Worm (Caenorhabditis elegans) whole organism, L1 larva: Measurements from ENCODE around the gene C27D6.15.

Source experiments
- C04F5.9 ChIP-seq: sonication (generic microtip); optimal IDR thresholded peaks from 2 replicates; lab custom pipeline; 2016; ENCODE audit warnings: missing genetic modification characterization, missing compliant biosample characterization
- C34B4.2 ChIP-seq: sonication (generic microtip); optimal IDR thresholded peaks from 2 replicates; lab custom pipeline; 2017; ENCODE audit warnings: mild to moderate bottlenecking, missing genetic modification characterization, missing compliant biosample characterization
- F16B12.6 ChIP-seq: fragments of 150-350 bp; optimal IDR thresholded peaks from 2 replicates; lab custom pipeline; 2014; ENCODE audit warnings: missing biosample characterization, missing genetic modification characterization
- alr-1 ChIP-seq: fragments of 200-800 bp; sonication (Bioruptor generic); optimal IDR thresholded peaks from 2 replicates; lab custom pipeline; 2018; ENCODE audit warnings: borderline replicate concordance, mild to moderate bottlenecking, missing genetic modification characterization, missing compliant biosample characterization
- ama-1 ChIP-seq: fragments of 150-350 bp; optimal IDR thresholded peaks from 2 replicates; lab custom pipeline; 2014
- ceh-8 ChIP-seq: fragments of 200-800 bp; sonication (Bioruptor generic); optimal IDR thresholded peaks from 2 replicates; lab custom pipeline; 2018; ENCODE audit warnings: mild to moderate bottlenecking, missing genetic modification characterization, moderate library complexity, missing compliant biosample characterization
- ceh-90 ChIP-seq: sonication (generic microtip); optimal IDR thresholded peaks from 2 replicates; lab custom pipeline; 2016; ENCODE audit warnings: missing genetic modification characterization, missing compliant biosample characterization
- ces-1 ChIP-seq: fragments of 150-350 bp; optimal IDR thresholded peaks from 2 replicates; lab custom pipeline; 2014; ENCODE audit warnings: missing biosample characterization, missing genetic modification reagents, missing genetic modification characterization
- dpl-1 ChIP-seq, 3 experiments: fragments of 150-350 bp in 2 of 3; sonication (generic microtip) in 1 of 3; optimal IDR thresholded peaks; 2 replicates each; lab custom pipeline; 2014 to 2017; ENCODE audit warnings: missing biosample characterization in 3 of 3, missing genetic modification characterization in 3 of 3, missing genetic modification reagents in 3 of 3
- efl-1 ChIP-seq, 4 experiments: fragments of 150-350 bp; optimal IDR thresholded peaks in 3 of 4; peaks in 1 of 4; 1 replicate in 1 of 4; 2 replicates in 3 of 4; lab custom pipeline; 2014; ENCODE audit warnings: missing biosample characterization in 2 of 4, missing genetic modification characterization in 2 of 4, missing genetic modification reagents in 2 of 4
- efl-3 ChIP-seq: fragments of 200-800 bp; sonication (Bioruptor generic); optimal IDR thresholded peaks from 2 replicates; lab custom pipeline; 2018; ENCODE audit warnings: mild to moderate bottlenecking, missing genetic modification characterization, missing compliant biosample characterization
- ets-5 ChIP-seq: fragments of 200-800 bp; sonication (Bioruptor generic); IDR thresholded peaks from 2 replicates; pipeline ENCODE4 v1.3.6; 2022; ENCODE audit warnings: missing genetic modification characterization, missing compliant biosample characterization
- fkh-10 ChIP-seq: sonication (generic microtip); optimal IDR thresholded peaks from 2 replicates; lab custom pipeline; 2017; ENCODE audit warnings: missing biosample characterization, missing genetic modification reagents, missing genetic modification characterization
- fkh-4 ChIP-seq: sonication (generic microtip); optimal IDR thresholded peaks from 2 replicates; lab custom pipeline; 2016; ENCODE audit warnings: missing compliant biosample characterization, missing genetic modification characterization, borderline replicate concordance
- fkh-8 ChIP-seq: sonication (generic microtip); optimal IDR thresholded peaks from 2 replicates; lab custom pipeline; 2016; ENCODE audit warnings: mild to moderate bottlenecking, missing genetic modification characterization, missing compliant biosample characterization
- fos-1 ChIP-seq: fragments of 150-350 bp; optimal IDR thresholded peaks from 2 replicates; lab custom pipeline; 2014; ENCODE audit warnings: missing biosample characterization, missing genetic modification characterization
- grh-1 ChIP-seq: fragments of 200-800 bp; sonication (Bioruptor generic); IDR thresholded peaks from 2 replicates; pipeline ENCODE4 v1.3.6; 2022; ENCODE audit warnings: missing genetic modification reagents, missing genetic modification characterization, missing compliant biosample characterization
- hpl-2 ChIP-seq: fragments of 150-350 bp; optimal IDR thresholded peaks from 2 replicates; lab custom pipeline; 2014; ENCODE audit warnings: missing biosample characterization, missing genetic modification reagents, missing genetic modification characterization
- lin-15B ChIP-seq: fragments of 150-350 bp; sonication (generic microtip); optimal IDR thresholded peaks from 3 replicates; lab custom pipeline; 2014; ENCODE audit warnings: missing biosample characterization, missing genetic modification characterization
- lin-35 ChIP-seq, 2 experiments: fragments of 150-350 bp; optimal IDR thresholded peaks; 2 replicates each; lab custom pipeline; 2014; ENCODE audit warnings: missing biosample characterization in 2 of 2, missing genetic modification characterization in 2 of 2, missing genetic modification reagents in 2 of 2
- lsy-2 ChIP-seq, 2 experiments: fragments of 150-350 bp; optimal IDR thresholded peaks; 2 replicates each; lab custom pipeline; 2014; ENCODE audit warnings: missing biosample characterization in 2 of 2, missing genetic modification characterization in 2 of 2
- mdl-1 ChIP-seq, 2 experiments: fragments of 150-350 bp; optimal IDR thresholded peaks; 2 replicates each; lab custom pipeline; 2014 to 2017; ENCODE audit warnings: missing biosample characterization in 2 of 2, missing genetic modification characterization in 2 of 2, inconsistent platforms in 1 of 2
- mef-2 ChIP-seq: fragments of 150-350 bp; optimal IDR thresholded peaks from 2 replicates; lab custom pipeline; 2014; ENCODE audit warnings: missing biosample characterization, missing genetic modification characterization
- nhr-12 ChIP-seq: sonication (generic microtip); optimal IDR thresholded peaks from 2 replicates; lab custom pipeline; 2017; ENCODE audit warnings: missing biosample characterization, missing genetic modification characterization
- nhr-19 ChIP-seq: fragments of 200-800 bp; sonication (Bioruptor generic); conservative IDR thresholded peaks from 2 replicates; pipeline ENCODE4 v1.3.6; 2022; ENCODE audit warnings: missing genetic modification characterization, missing compliant biosample characterization
- nhr-28 ChIP-seq: fragments of 150-350 bp; optimal IDR thresholded peaks from 2 replicates; lab custom pipeline; 2014; ENCODE audit warnings: missing biosample characterization, missing genetic modification characterization
- nhr-77 ChIP-seq: fragments of 150-350 bp; optimal IDR thresholded peaks from 2 replicates; lab custom pipeline; 2014; ENCODE audit warnings: missing biosample characterization, missing genetic modification characterization
- nhr-84 ChIP-seq: sonication (generic microtip); optimal IDR thresholded peaks from 2 replicates; lab custom pipeline; 2017; ENCODE audit warnings: missing biosample characterization, missing genetic modification characterization
- nhr-85 ChIP-seq: sonication (generic microtip); peaks from one replicate; lab custom pipeline; 2016; ENCODE audit warnings: missing genetic modification characterization, inconsistent platforms, missing compliant biosample characterization
- pqm-1 ChIP-seq: sonication (generic microtip); optimal IDR thresholded peaks from 3 replicates; lab custom pipeline; 2017; ENCODE audit warnings: missing biosample characterization, missing genetic modification characterization
- skn-1 ChIP-seq: fragments of 150-350 bp; optimal IDR thresholded peaks from 2 replicates; lab custom pipeline; 2014; ENCODE audit warnings: missing biosample characterization, missing genetic modification characterization
- sox-4 ChIP-seq: sonication (generic microtip); optimal IDR thresholded peaks from 2 replicates; lab custom pipeline; 2016; ENCODE audit warnings: missing genetic modification characterization, missing compliant biosample characterization
- sup-37 ChIP-seq: fragments of 200-800 bp; sonication (Bioruptor generic); optimal IDR thresholded peaks from 2 replicates; lab custom pipeline; 2018; ENCODE audit warnings: mild to moderate bottlenecking, missing genetic modification characterization, missing compliant biosample characterization
- tbx-2 ChIP-seq: sonication (generic microtip); optimal IDR thresholded peaks from 2 replicates; lab custom pipeline; 2016; ENCODE audit warnings: missing genetic modification characterization, missing compliant biosample characterization
- tlp-1 ChIP-seq: fragments of 150-350 bp; optimal IDR thresholded peaks from 2 replicates; lab custom pipeline; 2014; ENCODE audit warnings: missing biosample characterization, missing genetic modification characterization
- unc-30 ChIP-seq: sonication (generic microtip); optimal IDR thresholded peaks from 2 replicates; lab custom pipeline; 2017; ENCODE audit warnings: missing biosample characterization, missing genetic modification characterization
- xbp-1 ChIP-seq: sonication (generic microtip); optimal IDR thresholded peaks from 2 replicates; lab custom pipeline; 2016; ENCODE audit warnings: missing genetic modification characterization, missing compliant biosample characterization
- zag-1 ChIP-seq: fragments of 150-350 bp; optimal IDR thresholded peaks from 2 replicates; lab custom pipeline; 2014; ENCODE audit warnings: missing biosample characterization, missing genetic modification characterization

Gene C27D6.15

ce11 chrII:5210830-5211229 is 39.1 kb downstream of the C27D6.15 start, which contains the start of gene C34F11.8 (continued):
- no peak for TF ChIP-seq alr-1 (tag; lab: Kevin White, UChicago)
- no peak for TF ChIP-seq fkh-4 (tag; lab: Kevin White, UChicago)
- no peak for TF ChIP-seq ama-1 (lab: Kevin White, UChicago)
- no peak for TF ChIP-seq unc-30 (tag; lab: Kevin White, UChicago)
- TF ChIP-seq tlp-1 (tag; lab: Kevin White, UChicago): no peak
- TF ChIP-seq dpl-1 (GFP tag; optimal IDR thresholded peaks at IDR 0.05; lab: Kevin White, UChicago): no peak

- TF ChIP-seq lin-15B (tag; lab: Kevin White, UChicago): no peak
- TF ChIP-seq ama-1 (lab: Kevin White, UChicago): no peak
- TF ChIP-seq nhr-77 (tag; lab: Kevin White, UChicago): no peak
- TF ChIP-seq fkh-8 (tag; lab: Kevin White, UChicago): no peak
- TF ChIP-seq lin-35 (GFP tag; optimal IDR thresholded peaks at IDR 0.05; lab: Kevin White, UChicago): no peak
- TF ChIP-seq ceh-8 (GFP tag; lab: Kevin White, UChicago): no peak
- TF ChIP-seq C34B4.2 (tag; lab: Kevin White, UChicago): no peak
- TF ChIP-seq ceh-90 (tag; lab: Kevin White, UChicago): no peak
- TF ChIP-seq nhr-19 (GFP tag; lab: Robert Waterston, UW): no peak
- no peak for TF ChIP-seq mef-2 (tag; lab: Kevin White, UChicago)
- TF ChIP-seq mdl-1 (tag; optimal IDR thresholded peaks at IDR 0.05; lab: Kevin White, UChicago): no peak
- no peak for TF ChIP-seq fos-1 (tag; lab: Kevin White, UChicago)
- no peak for TF ChIP-seq lsy-2 (tag; optimal IDR thresholded peaks at IDR 0.05; lab: Kevin White, UChicago)
- TF ChIP-seq alr-1 (tag; lab: Kevin White, UChicago): no peak
- no peak for TF ChIP-seq nhr-84 (tag; lab: Kevin White, UChicago)
- TF ChIP-seq nhr-28 (tag; lab: Kevin White, UChicago): no peak
- TF ChIP-seq zag-1: no peak
Measured at ce11 chrII:5211970-5212369, 40.3 kb downstream of the C27D6.15 start, which contains the start of gene C34F11.2. C34F11.2 (plus strand) TSS chrII:5212270.

- no peak for TF ChIP-seq nhr-85 (tag; lab: Kevin White, UChicago)
- TF ChIP-seq sox-4: no peak
- no peak for TF ChIP-seq fkh-10 (GFP tag; lab: Kevin White, UChicago)
- TF ChIP-seq ces-1 (GFP tag; lab: Kevin White, UChicago): no peak
- no peak for TF ChIP-seq F16B12.6
- no peak for TF ChIP-seq alr-1 (tag; lab: Kevin White, UChicago)
- TF ChIP-seq sup-37 (GFP tag; lab: Kevin White, UChicago): no peak
- no peak for TF ChIP-seq tbx-2 (tag; lab: Kevin White, UChicago)
- no peak for TF ChIP-seq xbp-1 (tag; lab: Kevin White, UChicago)
- TF ChIP-seq grh-1: no peak
- no peak for TF ChIP-seq hpl-2 (GFP tag; lab: Kevin White, UChicago)
- TF ChIP-seq ets-5 (GFP tag; lab: Robert Waterston, UW): no peak
- no peak for TF ChIP-seq nhr-12 (tag; lab: Kevin White, UChicago)
- no peak for TF ChIP-seq mdl-1 (tag; optimal IDR thresholded peaks at IDR 0.05; lab: Kevin White, UChicago)
- TF ChIP-seq C04F5.9 (tag; lab: Kevin White, UChicago): no peak
- TF ChIP-seq pqm-1 (tag; lab: Kevin White, UChicago): no peak
- no peak for TF ChIP-seq efl-3
- TF ChIP-seq nhr-84 (tag; lab: Kevin White, UChicago): no peak
Measured at ce11 chrII:5212675-5213074, 41.0 kb downstream of the C27D6.15 start, which contains the start of gene C34F11.1. C34F11.1 (plus strand) TSS chrII:5212975.

- no peak for TF ChIP-seq tbx-2 (tag; lab: Kevin White, UChicago)
- TF ChIP-seq efl-1 (optimal IDR thresholded peaks at IDR 0.05; lab: Kevin White, UChicago): no peak
- TF ChIP-seq efl-1 (GFP tag; optimal IDR thresholded peaks at IDR 0.05 in 1 of 2; lab: Kevin White, UChicago): peak in 1 of 2 experiments; percentile 58
- TF ChIP-seq skn-1 (tag; lab: Kevin White, UChicago): no peak
Measured at ce11 chrII:5218349-5218748, 46.6 kb downstream of the C27D6.15 start.
